Worm (Caenorhabditis elegans) whole organism, late embryonic: ENCODE data around the gene ndx-6.

Experiments used
- C38D4.7 ChIP-seq: fragments of 200-800 bp; sonication (Bioruptor generic); optimal IDR thresholded peaks from 2 replicates; lab custom pipeline; 2018; ENCODE audit warnings: mild to moderate bottlenecking, missing genetic modification characterization, moderate library complexity, missing compliant biosample characterization
- K02D7.2 ChIP-seq: sonication (generic microtip); optimal IDR thresholded peaks from 2 replicates; lab custom pipeline; 2017; ENCODE audit warnings: mild to moderate bottlenecking, missing genetic modification characterization, missing compliant biosample characterization
- K09A11.1 ChIP-seq: sonication (generic microtip); optimal IDR thresholded peaks from 2 replicates; lab custom pipeline; 2017; ENCODE audit warnings: antibody characterized with exemption, mild to moderate bottlenecking, missing genetic modification characterization, missing compliant biosample characterization; ENCODE audit not compliant: insufficient read depth
- T23F11.4 ChIP-seq: fragments of 200-800 bp; sonication (Bioruptor generic); optimal IDR thresholded peaks from 2 replicates; lab custom pipeline; 2018; ENCODE audit warnings: mild to moderate bottlenecking, missing genetic modification characterization, missing compliant biosample characterization
- ceh-14 ChIP-seq: sonication (generic microtip); optimal IDR thresholded peaks from 2 replicates; lab custom pipeline; 2016; ENCODE audit warnings: missing genotype, missing genetic modification characterization, missing compliant biosample characterization
- ceh-19 ChIP-seq: fragments of 200-800 bp; sonication (Bioruptor generic); optimal IDR thresholded peaks from 2 replicates; lab custom pipeline; 2018; ENCODE audit warnings: mild to moderate bottlenecking, missing genetic modification characterization, missing compliant biosample characterization
- ceh-31 ChIP-seq: sonication (generic microtip); optimal IDR thresholded peaks from 2 replicates; lab custom pipeline; 2016; ENCODE audit warnings: missing genetic modification characterization, missing compliant biosample characterization
- ceh-45 ChIP-seq: fragments of 200-800 bp; sonication (Bioruptor generic); IDR thresholded peaks from 2 replicates; pipeline ENCODE4 v1.3.6; 2022; ENCODE audit warnings: missing genetic modification reagents, missing genetic modification characterization, missing compliant biosample characterization
- ceh-6 ChIP-seq: fragments of 200-800 bp; sonication (Bioruptor generic); optimal IDR thresholded peaks from 2 replicates; lab custom pipeline; 2018; ENCODE audit warnings: mild to moderate bottlenecking, missing genetic modification characterization, missing compliant biosample characterization
- dmd-4 ChIP-seq: sonication (generic microtip); optimal IDR thresholded peaks from 2 replicates; lab custom pipeline; 2016; ENCODE audit warnings: borderline replicate concordance, missing genetic modification characterization, missing compliant biosample characterization
- elt-2 ChIP-seq: sonication (generic microtip); optimal IDR thresholded peaks from 2 replicates; lab custom pipeline; 2016; ENCODE audit warnings: missing genetic modification reagents, missing genetic modification characterization, missing compliant biosample characterization
- elt-4 ChIP-seq: sonication (generic microtip); optimal IDR thresholded peaks from 2 replicates; lab custom pipeline; 2016; ENCODE audit warnings: missing genetic modification characterization, missing compliant biosample characterization
- ets-4 ChIP-seq: sonication (generic microtip); optimal IDR thresholded peaks from 2 replicates; lab custom pipeline; 2016; ENCODE audit warnings: missing genetic modification characterization, missing compliant biosample characterization
- eyg-1 ChIP-seq: sonication (generic microtip); optimal IDR thresholded peaks from 2 replicates; lab custom pipeline; 2016; ENCODE audit warnings: missing genotype, missing genetic modification characterization, missing compliant biosample characterization
- fax-1 ChIP-seq: sonication (generic microtip); optimal IDR thresholded peaks from 2 replicates; lab custom pipeline; 2016; ENCODE audit warnings: missing genotype, missing genetic modification characterization, missing compliant biosample characterization
- fkh-10 ChIP-seq: fragments of 150-350 bp; optimal IDR thresholded peaks from 2 replicates; lab custom pipeline; 2014; ENCODE audit warnings: missing biosample characterization, missing genetic modification reagents, missing genetic modification characterization
- fkh-6 ChIP-seq: sonication (generic microtip); optimal IDR thresholded peaks from 2 replicates; lab custom pipeline; 2016; ENCODE audit warnings: missing genetic modification characterization, missing compliant biosample characterization
- gmeb-2 ChIP-seq: sonication (generic microtip); optimal IDR thresholded peaks from 2 replicates; lab custom pipeline; 2016; ENCODE audit warnings: missing genetic modification characterization, inconsistent platforms, missing compliant biosample characterization
- hlh-13 ChIP-seq: fragments of 200-800 bp; sonication (Bioruptor generic); optimal IDR thresholded peaks from 2 replicates; lab custom pipeline; 2018; ENCODE audit warnings: mild to moderate bottlenecking, missing genetic modification characterization, missing compliant biosample characterization
- hlh-15 ChIP-seq: sonication (generic microtip); optimal IDR thresholded peaks from 2 replicates; lab custom pipeline; 2016; ENCODE audit warnings: missing genetic modification characterization, missing compliant biosample characterization
- hlh-30 ChIP-seq: sonication (generic microtip); optimal IDR thresholded peaks from 2 replicates; lab custom pipeline; 2017; ENCODE audit warnings: antibody characterized with exemption, missing genetic modification characterization, missing compliant biosample characterization; ENCODE audit not compliant: insufficient read depth
- hlh-8 ChIP-seq: sonication (generic microtip); optimal IDR thresholded peaks from 2 replicates; lab custom pipeline; 2016; ENCODE audit warnings: missing genotype, missing genetic modification characterization, missing compliant biosample characterization
- lim-6 ChIP-seq: sonication (generic microtip); optimal IDR thresholded peaks from 2 replicates; lab custom pipeline; 2016; ENCODE audit warnings: missing genetic modification characterization, missing compliant biosample characterization
- lin-11 ChIP-seq: fragments of 200-800 bp; sonication (Bioruptor generic); optimal IDR thresholded peaks from 2 replicates; lab custom pipeline; 2018; ENCODE audit warnings: mild to moderate bottlenecking, missing genetic modification characterization, missing compliant biosample characterization
- mec-3 ChIP-seq: sonication (generic microtip); optimal IDR thresholded peaks from 2 replicates; lab custom pipeline; 2016; ENCODE audit warnings: borderline replicate concordance, missing genetic modification characterization, missing compliant biosample characterization
- nfya-1 ChIP-seq: sonication (generic microtip); optimal IDR thresholded peaks from 2 replicates; lab custom pipeline; 2017; ENCODE audit warnings: missing genetic modification characterization, mild to moderate bottlenecking, missing compliant biosample characterization, antibody characterized with exemption, moderate library complexity
- nhr-11 ChIP-seq: fragments of 150-350 bp; optimal IDR thresholded peaks from 2 replicates; lab custom pipeline; 2014; ENCODE audit warnings: missing biosample characterization, missing genetic modification characterization
- npax-4 ChIP-seq: sonication (generic microtip); optimal IDR thresholded peaks from 2 replicates; lab custom pipeline; 2016; ENCODE audit warnings: missing genetic modification characterization, missing compliant biosample characterization
- odd-2 ChIP-seq: sonication (generic microtip); optimal IDR thresholded peaks from 2 replicates; lab custom pipeline; 2017; ENCODE audit warnings: antibody characterized with exemption, mild to moderate bottlenecking, missing genetic modification characterization, missing compliant biosample characterization
- pag-3 ChIP-seq: sonication (generic microtip); optimal IDR thresholded peaks from 2 replicates; lab custom pipeline; 2016; ENCODE audit warnings: missing compliant biosample characterization, missing genetic modification characterization, borderline replicate concordance
- pat-9 ChIP-seq: fragments of 200-800 bp; sonication (Bioruptor generic); optimal IDR thresholded peaks from 2 replicates; lab custom pipeline; 2018; ENCODE audit warnings: mild to moderate bottlenecking, missing genetic modification characterization, moderate library complexity, missing compliant biosample characterization
- pax-1 ChIP-seq: fragments of 150-350 bp; optimal IDR thresholded peaks from 2 replicates; lab custom pipeline; 2014; ENCODE audit warnings: missing biosample characterization, missing genetic modification characterization
- pha-4 ChIP-seq: fragments of 150-350 bp; optimal IDR thresholded peaks from 2 replicates; lab custom pipeline; 2018; ENCODE audit warnings: missing biosample characterization, missing genetic modification reagents, missing genetic modification characterization
- pqm-1 ChIP-seq: sonication (generic microtip); optimal IDR thresholded peaks from 2 replicates; lab custom pipeline; 2016; ENCODE audit warnings: missing genetic modification characterization, missing compliant biosample characterization
- ref-2 ChIP-seq: sonication (generic microtip); optimal IDR thresholded peaks from 2 replicates; lab custom pipeline; 2016; ENCODE audit warnings: missing genetic modification characterization, missing compliant biosample characterization
- rnt-1 ChIP-seq: sonication (generic microtip); optimal IDR thresholded peaks from 2 replicates; lab custom pipeline; 2016; ENCODE audit warnings: missing genetic modification characterization, missing compliant biosample characterization
- sdc-2 ChIP-seq: sonication (generic microtip); optimal IDR thresholded peaks from 2 replicates; lab custom pipeline; 2016; ENCODE audit warnings: missing genotype, missing genetic modification characterization, missing compliant biosample characterization
- tbx-7 ChIP-seq: sonication (generic microtip); optimal IDR thresholded peaks from 2 replicates; lab custom pipeline; 2016; ENCODE audit warnings: missing genotype, missing genetic modification characterization, missing compliant biosample characterization
- ttx-3 ChIP-seq: sonication (generic microtip); optimal IDR thresholded peaks from 2 replicates; lab custom pipeline; 2016; ENCODE audit warnings: missing genetic modification reagents, missing genetic modification characterization, missing compliant biosample characterization
- unc-42 ChIP-seq: sonication (generic microtip); optimal IDR thresholded peaks from 2 replicates; lab custom pipeline; 2016; ENCODE audit warnings: missing genotype, missing genetic modification characterization, missing compliant biosample characterization
- zip-5 ChIP-seq: sonication (generic microtip); optimal IDR thresholded peaks from 2 replicates; lab custom pipeline; 2016; ENCODE audit warnings: missing genetic modification characterization, missing compliant biosample characterization

Gene ndx-6

DNA sequence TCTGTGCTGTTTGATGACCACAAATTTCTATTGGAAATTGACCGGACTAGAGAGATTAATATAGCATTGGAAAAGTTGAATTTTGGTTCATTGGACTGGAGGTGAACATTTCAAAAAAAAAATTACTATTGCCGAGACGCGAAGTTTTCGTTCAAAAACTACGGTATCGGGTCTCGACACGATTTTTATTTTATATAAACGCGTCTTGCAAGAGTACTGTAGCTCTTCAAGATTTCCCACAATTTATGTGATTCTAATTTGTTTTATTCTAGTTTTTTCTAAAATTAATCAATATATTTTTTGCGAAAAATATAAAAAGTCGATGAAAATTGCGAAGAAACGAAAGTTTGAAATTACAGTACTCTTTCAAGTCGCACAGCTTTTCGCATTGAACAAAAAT lies 19.0 kb downstream of the ndx-6 start, which contains the start of gene F09E5.12:
TSS of gene F09E5.12 (minus strand) at position 101 of the 400 bp plus-strand sequence.
- TF ChIP-seq elt-4 (tag; lab: Kevin White, UChicago) (no peak), nfya-1 (tag; lab: Kevin White, UChicago) (no peak)

DNA sequence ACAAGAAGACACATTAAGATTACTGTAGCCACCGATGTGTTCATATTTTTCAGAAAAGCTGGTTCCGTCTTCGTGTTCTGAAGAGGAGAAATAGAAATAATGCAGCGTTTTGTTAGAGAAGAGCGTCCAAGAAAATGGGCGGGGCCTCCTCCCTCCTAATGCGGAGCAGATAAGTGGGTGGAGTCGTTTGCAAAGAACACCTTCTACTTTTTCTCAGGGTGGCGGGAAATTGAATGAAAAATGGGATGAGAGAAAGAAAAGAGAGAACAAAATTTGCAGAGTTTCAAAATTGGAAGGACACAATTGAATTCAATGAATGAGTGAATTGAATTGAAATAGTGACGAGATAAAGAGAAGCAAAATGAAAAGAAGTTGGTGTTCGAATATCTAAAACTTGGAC lies 24.0 kb downstream of the ndx-6 start, which contains the start of gene F09E5.16:
TSS of gene F09E5.16 (minus strand) at position 101 of the 400 bp plus-strand sequence.
- TF ChIP-seq npax-4 (tag; lab: Kevin White, UChicago), result no peak
- TF ChIP-seq pax-1 (tag; lab: Kevin White, UChicago), result no peak
- no peak for TF ChIP-seq nfya-1 (tag; lab: Kevin White, UChicago)

DNA sequence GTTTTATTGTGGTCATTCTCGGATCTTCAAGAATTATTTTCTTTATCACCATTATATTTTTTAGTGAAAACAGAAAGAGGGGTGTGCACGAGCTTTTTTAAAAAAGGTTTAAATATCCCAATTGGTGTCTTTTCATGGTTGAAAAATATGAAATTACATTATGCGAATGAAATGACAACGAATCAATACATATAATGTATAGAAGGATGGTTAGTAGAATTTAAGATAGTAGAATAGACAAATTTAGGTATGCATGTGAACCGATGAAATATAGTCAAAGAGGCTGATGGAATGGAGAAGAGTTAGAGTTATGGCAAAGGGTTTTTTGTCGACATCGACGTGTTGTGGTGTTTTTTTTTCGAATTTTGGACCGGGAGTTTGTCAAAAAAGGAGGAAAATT lies 25.2 kb downstream of the ndx-6 start:
- TF ChIP-seq ceh-6 (GFP tag; lab: Kevin White, UChicago), result no peak
- TF ChIP-seq ceh-31 (tag; lab: Kevin White, UChicago), result no peak
- no peak for TF ChIP-seq fkh-6 (tag; lab: Kevin White, UChicago)
- TF ChIP-seq K09A11.1, result no peak

DNA sequence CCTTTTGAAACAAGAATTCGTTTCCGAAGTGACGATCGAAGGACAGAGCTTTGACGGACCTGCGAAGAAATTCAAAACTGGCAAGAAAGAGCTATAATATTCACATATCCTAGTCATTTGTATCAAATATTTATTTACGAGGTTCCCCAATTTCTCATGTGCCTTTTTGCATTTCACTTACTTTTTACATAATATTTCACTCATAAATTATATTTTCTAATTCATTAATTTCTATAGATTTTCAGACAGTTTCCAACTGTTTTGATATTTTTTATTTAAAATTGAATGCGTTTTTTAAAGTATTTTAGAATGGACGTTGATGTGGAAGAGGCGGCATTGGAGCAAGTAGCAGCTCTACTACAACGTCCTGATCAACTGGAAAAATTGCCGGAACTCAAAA lies 30.4 kb downstream of the ndx-6 start, which contains the start of gene sec-6:
TSS of gene sec-6 (plus strand) at position 301 of the 400 bp plus-strand sequence.
- TF ChIP-seq mec-3 (tag; lab: Kevin White, UChicago), result no peak
- no peak for TF ChIP-seq C38D4.7
- no peak for TF ChIP-seq zip-5 (tag; lab: Kevin White, UChicago)
- TF ChIP-seq fkh-6 (tag; lab: Kevin White, UChicago), result no peak
- no peak for TF ChIP-seq gmeb-2 (tag; lab: Kevin White, UChicago)
- TF ChIP-seq ref-2 (tag; lab: Kevin White, UChicago), result no peak

DNA sequence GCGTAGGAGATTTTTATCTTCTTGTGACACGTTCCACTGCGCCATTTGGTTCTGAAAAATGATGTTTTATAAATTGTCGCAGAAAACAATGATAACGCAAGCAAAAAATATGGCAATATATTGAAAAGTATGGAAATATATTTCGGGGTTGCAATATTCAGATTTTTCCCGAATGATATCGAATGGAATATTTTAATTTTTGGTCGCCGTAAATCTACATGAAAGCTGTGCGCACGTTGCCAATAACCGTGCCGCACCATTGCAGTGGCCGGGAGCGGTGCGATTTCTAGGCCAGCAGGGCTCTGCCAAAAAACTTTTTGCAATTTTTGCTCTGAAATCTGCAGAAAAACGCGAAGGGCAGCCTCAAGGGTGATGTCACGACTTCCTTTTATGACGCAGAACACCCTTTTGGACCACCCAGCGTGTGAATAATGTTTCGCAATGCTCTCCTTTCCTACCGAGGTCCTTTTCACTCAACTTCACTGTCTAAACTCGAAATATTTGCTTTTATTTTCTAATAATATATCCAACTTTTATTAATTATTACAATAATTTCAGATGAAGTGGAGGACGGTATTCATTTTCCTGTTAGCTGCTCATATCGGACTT lies 31.4 kb downstream of the ndx-6 start, which contains the start of the genes F09E5.11 and bmy-1:
TSS of gene F09E5.11 (minus strand) at position 51 of the 609 bp plus-strand sequence.
TSS of gene bmy-1 (plus strand) at position 559 of the 609 bp plus-strand sequence.
- TF ChIP-seq lin-11, result no peak
- TF ChIP-seq ceh-19 (GFP tag; lab: Kevin White, UChicago), result no peak
- peak; percentile 49 for TF ChIP-seq dmd-4 (tag; lab: Kevin White, UChicago)
- peak; percentile 85 for TF ChIP-seq lim-6 (tag; lab: Kevin White, UChicago)
- TF ChIP-seq C38D4.7, result no peak
- peak; percentile 67 for TF ChIP-seq fkh-6 (tag; lab: Kevin White, UChicago)
- no peak for TF ChIP-seq eyg-1 (tag; lab: Kevin White, UChicago)
- TF ChIP-seq tbx-7 (tag; lab: Kevin White, UChicago), result peak; percentile 87
- no peak for TF ChIP-seq ceh-6 (GFP tag; lab: Kevin White, UChicago)
- TF ChIP-seq rnt-1 (tag; lab: Kevin White, UChicago), result peak; percentile 70
- TF ChIP-seq nhr-11, result no peak
- peak; percentile 63 for TF ChIP-seq hlh-8 (tag; lab: Kevin White, UChicago)
- TF ChIP-seq pha-4 (tag; lab: Kevin White, UChicago), result no peak
- TF ChIP-seq gmeb-2 (tag; lab: Kevin White, UChicago), result peak; percentile 34
- TF ChIP-seq elt-4 (tag; lab: Kevin White, UChicago), result no peak
- TF ChIP-seq ceh-14, result peak; percentile 52
- no peak for TF ChIP-seq K09A11.1
- TF ChIP-seq K02D7.2 (tag; lab: Kevin White, UChicago), result no peak
- TF ChIP-seq ets-4, result peak; percentile 94
- no peak for TF ChIP-seq hlh-30 (tag; lab: Kevin White, UChicago)
- TF ChIP-seq fax-1 (tag; lab: Kevin White, UChicago), result peak; percentile 61
- peak; percentile 27 for TF ChIP-seq hlh-15 (tag; lab: Kevin White, UChicago)
- peak; percentile 40 for TF ChIP-seq sdc-2 (tag; lab: Kevin White, UChicago)
- no peak for TF ChIP-seq ceh-45 (GFP tag; lab: Robert Waterston, UW)
- no peak for TF ChIP-seq pqm-1 (tag; lab: Kevin White, UChicago)
- TF ChIP-seq fkh-10, result no peak
- TF ChIP-seq pat-9 (tag; lab: Kevin White, UChicago), result no peak
- no peak for TF ChIP-seq pax-1 (tag; lab: Kevin White, UChicago)
- peak; percentile 46 for TF ChIP-seq unc-42 (tag; lab: Kevin White, UChicago)
- TF ChIP-seq odd-2 (tag; lab: Kevin White, UChicago), result no peak
- peak; percentile 97 for TF ChIP-seq ceh-31 (tag; lab: Kevin White, UChicago)
- peak; percentile 98 for TF ChIP-seq elt-2 (tag; lab: Kevin White, UChicago)
- no peak for TF ChIP-seq pag-3 (tag; lab: Kevin White, UChicago)
- TF ChIP-seq hlh-13 (GFP tag; lab: Kevin White, UChicago), result peak; percentile 61
- TF ChIP-seq T23F11.4 (GFP tag; lab: Kevin White, UChicago), result no peak
- peak; percentile 7 for TF ChIP-seq ttx-3 (tag; lab: Kevin White, UChicago)
